Worm (Caenorhabditis elegans) whole organism, L4 larva: ENCODE data around the gene Y69A2AR.25.
A peak's percentile ranks its signal among the peaks of the same experiment; 100 is the strongest.

Experiments
- D1046.2 ChIP-seq: fragments of 200-800 bp; sonication (Bioruptor generic); IDR thresholded peaks from 2 replicates; pipeline ENCODE4 v1.3.6; 2022; ENCODE audit warnings: missing genetic modification characterization, missing compliant biosample characterization
- F37D6.2 ChIP-seq: sonication (generic microtip); optimal IDR thresholded peaks from 2 replicates; lab custom pipeline; 2016; ENCODE audit warnings: mild to moderate bottlenecking, missing genetic modification characterization, missing compliant biosample characterization
- F49E8.2 ChIP-seq: sonication (generic microtip); optimal IDR thresholded peaks from 2 replicates; lab custom pipeline; 2016; ENCODE audit warnings: missing compliant biosample characterization, mild to moderate bottlenecking, missing genetic modification characterization, borderline replicate concordance
- T20F7.1 ChIP-seq: fragments of 200-800 bp; sonication (Bioruptor generic); optimal IDR thresholded peaks from 2 replicates; lab custom pipeline; 2018; ENCODE audit warnings: mild to moderate bottlenecking, missing genetic modification characterization, missing compliant biosample characterization
- T26A8.4 ChIP-seq: fragments of 200-800 bp; sonication (Bioruptor generic); IDR thresholded peaks from 2 replicates; pipeline ENCODE4 v1.3.6; 2022; ENCODE audit warnings: missing genetic modification characterization, missing compliant biosample characterization
- Y105C5A.15 ChIP-seq: fragments of 200-800 bp; sonication (Bioruptor generic); IDR thresholded peaks from 2 replicates; pipeline ENCODE4 v1.3.6; 2022; ENCODE audit warnings: missing genetic modification characterization, missing compliant biosample characterization
- Y48G9A.11 ChIP-seq: fragments of 200-800 bp; sonication (Bioruptor generic); IDR thresholded peaks from 2 replicates; pipeline ENCODE4 v1.3.6; 2022; ENCODE audit warnings: missing genetic modification reagents, missing genetic modification characterization, missing compliant biosample characterization
- Y5F2A.4 ChIP-seq: fragments of 200-800 bp; sonication (Bioruptor generic); optimal IDR thresholded peaks from 2 replicates; lab custom pipeline; 2018; ENCODE audit warnings: mild to moderate bottlenecking, missing genetic modification characterization, missing compliant biosample characterization
- ZK337.2 ChIP-seq: fragments of 200-800 bp; sonication (Bioruptor generic); IDR thresholded peaks from 2 replicates; pipeline ENCODE4 v1.3.6; 2022; ENCODE audit warnings: missing genetic modification reagents, missing genetic modification characterization, missing compliant biosample characterization
- ZK546.5 ChIP-seq, 2 experiments: sonication (generic microtip); optimal IDR thresholded peaks; 2 replicates each; lab custom pipeline; 2017; ENCODE audit warnings: missing biosample characterization in 2 of 2, missing genetic modification characterization in 2 of 2
- aly-2 ChIP-seq: sonication (generic microtip); optimal IDR thresholded peaks from 2 replicates; lab custom pipeline; 2018; ENCODE audit warnings: missing biosample characterization, missing genetic modification characterization
- ama-1 ChIP-seq: fragments of 150-350 bp; optimal IDR thresholded peaks from 2 replicates; lab custom pipeline; 2014; ENCODE audit warnings: inconsistent platforms, mixed read lengths
- arid-1 ChIP-seq: fragments of 200-800 bp; sonication (Bioruptor generic); conservative IDR thresholded peaks from 2 replicates; pipeline ENCODE4 v1.3.6; 2022; ENCODE audit warnings: missing genetic modification reagents, missing genetic modification characterization, missing compliant biosample characterization
- ceh-20 ChIP-seq: fragments of 200-800 bp; sonication (Bioruptor generic); IDR thresholded peaks from 2 replicates; pipeline ENCODE4 v1.3.6; 2022; ENCODE audit warnings: missing genetic modification reagents, missing genetic modification characterization, missing compliant biosample characterization
- ceh-44 ChIP-seq: fragments of 200-800 bp; sonication (Bioruptor generic); IDR thresholded peaks from 2 replicates; pipeline ENCODE4 v1.3.6; 2022; ENCODE audit warnings: missing genetic modification reagents, missing genetic modification characterization, missing compliant biosample characterization
- ces-1 ChIP-seq: fragments of 150-350 bp; sonication (generic microtip); optimal IDR thresholded peaks from 4 replicates; lab custom pipeline; 2014; ENCODE audit warnings: missing biosample characterization, missing genetic modification reagents, missing genetic modification characterization
- ctbp-1 ChIP-seq: fragments of 200-800 bp; sonication (Bioruptor generic); IDR thresholded peaks from 2 replicates; pipeline ENCODE4 v1.3.6; 2022; ENCODE audit warnings: missing genetic modification reagents, missing genetic modification characterization, missing compliant biosample characterization
- daf-16 ChIP-seq, 3 experiments: sonication (generic microtip); optimal IDR thresholded peaks; 2 replicates each; lab custom pipeline; 2016 to 2017; ENCODE audit warnings: missing genetic modification characterization in 3 of 3, missing genetic modification reagents in 3 of 3, mild to moderate bottlenecking in 2 of 3, missing compliant biosample characterization in 2 of 3, missing biosample characterization in 1 of 3, moderate library complexity in 1 of 3
- dmd-8 ChIP-seq: fragments of 200-800 bp; sonication (Bioruptor generic); IDR thresholded peaks from 2 replicates; pipeline ENCODE4 v1.3.6; 2022; ENCODE audit warnings: missing genetic modification characterization, missing compliant biosample characterization
- dmd-9 ChIP-seq: fragments of 200-800 bp; sonication (Bioruptor generic); IDR thresholded peaks from 2 replicates; pipeline ENCODE4 v1.3.6; 2022; ENCODE audit warnings: missing genetic modification reagents, missing genetic modification characterization, missing compliant biosample characterization
- duxl-1 ChIP-seq: sonication (generic microtip); optimal IDR thresholded peaks from 2 replicates; lab custom pipeline; 2016; ENCODE audit warnings: mild to moderate bottlenecking, missing genetic modification characterization, moderate library complexity, missing compliant biosample characterization; ENCODE audit not compliant: poor library complexity
- egl-43 ChIP-seq: fragments of 200-800 bp; sonication (Bioruptor generic); IDR thresholded peaks from 2 replicates; pipeline ENCODE4 v1.3.6; 2022; ENCODE audit warnings: missing genetic modification reagents, missing genetic modification characterization, missing compliant biosample characterization
- fkh-10 ChIP-seq: fragments of 150-350 bp; optimal IDR thresholded peaks from 2 replicates; lab custom pipeline; 2014; ENCODE audit warnings: missing biosample characterization, missing genetic modification reagents, missing genetic modification characterization
- lim-7 ChIP-seq: fragments of 200-800 bp; sonication (Bioruptor generic); IDR thresholded peaks from 2 replicates; pipeline ENCODE4 v1.3.6; 2022; ENCODE audit warnings: missing genetic modification characterization, missing compliant biosample characterization
- lin-13 ChIP-seq: fragments of 150-350 bp; optimal IDR thresholded peaks from 2 replicates; lab custom pipeline; 2014; ENCODE audit warnings: missing biosample characterization, missing genetic modification reagents, missing genetic modification characterization
- lin-15B ChIP-seq: fragments of 150-350 bp; sonication (generic microtip); optimal IDR thresholded peaks from 3 replicates; lab custom pipeline; 2014; ENCODE audit warnings: missing biosample characterization, missing genetic modification characterization
- lin-38 ChIP-seq: fragments of 200-800 bp; sonication (Bioruptor generic); IDR thresholded peaks from 2 replicates; pipeline ENCODE4 v1.3.6; 2022; ENCODE audit warnings: missing genetic modification reagents, missing genetic modification characterization, missing compliant biosample characterization
- lir-3 ChIP-seq: sonication (generic microtip); optimal IDR thresholded peaks from 2 replicates; lab custom pipeline; 2016; ENCODE audit warnings: mild to moderate bottlenecking, missing genetic modification characterization, missing compliant biosample characterization
- madf-9 ChIP-seq: fragments of 200-800 bp; sonication (Bioruptor generic); conservative IDR thresholded peaks from 2 replicates; pipeline ENCODE4 v1.3.6; 2022; ENCODE audit warnings: missing genetic modification reagents, missing genetic modification characterization, missing compliant biosample characterization
- mxl-2 ChIP-seq: fragments of 200-800 bp; sonication (Bioruptor generic); conservative IDR thresholded peaks from 2 replicates; pipeline ENCODE4 v1.3.6; 2022; ENCODE audit warnings: missing genetic modification reagents, missing genetic modification characterization, missing compliant biosample characterization
- mxl-3 ChIP-seq: fragments of 200-800 bp; sonication (Bioruptor generic); optimal IDR thresholded peaks from 2 replicates; lab custom pipeline; 2018; ENCODE audit warnings: mild to moderate bottlenecking, missing genetic modification characterization, missing compliant biosample characterization
- nhr-11 ChIP-seq: fragments of 150-350 bp; optimal IDR thresholded peaks from 2 replicates; lab custom pipeline; 2014; ENCODE audit warnings: missing biosample characterization, missing genetic modification characterization
- nhr-237 ChIP-seq: sonication (generic microtip); optimal IDR thresholded peaks from 2 replicates; lab custom pipeline; 2017; ENCODE audit warnings: missing biosample characterization, missing genetic modification characterization
- pha-4 ChIP-seq, 2 experiments: fragments of 150-350 bp in 1 of 2; fragments of 200-800 bp in 1 of 2; sonication (Bioruptor generic) in 1 of 2; IDR thresholded peaks in 1 of 2; optimal IDR thresholded peaks in 1 of 2; 2 replicates each; pipeline versions ENCODE4 v1.3.6 to Lab custom; 2014 to 2022; ENCODE audit warnings: missing genetic modification characterization in 2 of 2, missing genetic modification reagents in 2 of 2, missing biosample characterization in 1 of 2, missing compliant biosample characterization in 1 of 2
- php-3 ChIP-seq: fragments of 200-800 bp; sonication (Bioruptor generic); IDR thresholded peaks from 2 replicates; pipeline ENCODE4 v1.3.6; 2022; ENCODE audit warnings: missing genetic modification reagents, missing genetic modification characterization, missing compliant biosample characterization
- pqm-1 ChIP-seq: sonication (generic microtip); optimal IDR thresholded peaks from 2 replicates; lab custom pipeline; 2017; ENCODE audit warnings: missing biosample characterization, missing genetic modification characterization
- saeg-2 ChIP-seq: fragments of 200-800 bp; sonication (Bioruptor generic); IDR thresholded peaks from 2 replicates; pipeline ENCODE4 v1.3.6; 2022; ENCODE audit warnings: missing genetic modification reagents, missing genetic modification characterization, missing compliant biosample characterization
- set-16 ChIP-seq: fragments of 200-800 bp; sonication (Bioruptor generic); IDR thresholded peaks from 2 replicates; pipeline ENCODE4 v1.3.6; 2022; ENCODE audit warnings: missing genetic modification reagents, missing genetic modification characterization, missing compliant biosample characterization
- snpc-1.2 ChIP-seq: fragments of 200-800 bp; sonication (Bioruptor generic); IDR thresholded peaks from 2 replicates; pipeline ENCODE4 v1.3.6; 2022; ENCODE audit warnings: missing genetic modification reagents, missing genetic modification characterization, missing compliant biosample characterization
- spr-1 ChIP-seq: sonication (generic microtip); optimal IDR thresholded peaks from 2 replicates; lab custom pipeline; 2016; ENCODE audit warnings: mild to moderate bottlenecking, missing genetic modification characterization, missing compliant biosample characterization
- tag-97 ChIP-seq: fragments of 200-800 bp; sonication (Bioruptor generic); IDR thresholded peaks from 2 replicates; pipeline ENCODE4 v1.3.6; 2022; ENCODE audit warnings: missing genetic modification characterization, missing compliant biosample characterization
- unc-130 ChIP-seq: sonication (generic microtip); optimal IDR thresholded peaks from 2 replicates; lab custom pipeline; 2016; ENCODE audit warnings: missing genetic modification reagents, missing genetic modification characterization, missing compliant biosample characterization
- vab-7 ChIP-seq: fragments of 200-800 bp; sonication (Bioruptor generic); IDR thresholded peaks from 2 replicates; pipeline ENCODE4 v1.3.6; 2022; ENCODE audit warnings: missing genetic modification reagents, missing genetic modification characterization, missing compliant biosample characterization
- zfp-3 ChIP-seq: fragments of 200-800 bp; sonication (Bioruptor generic); conservative IDR thresholded peaks from 2 replicates; pipeline ENCODE4 v1.3.6; 2022; ENCODE audit warnings: missing genetic modification reagents, missing genetic modification characterization, missing compliant biosample characterization
- zip-11 ChIP-seq: fragments of 200-800 bp; sonication (Bioruptor generic); IDR thresholded peaks from 2 replicates; pipeline ENCODE4 v1.3.6; 2022; ENCODE audit warnings: missing genetic modification characterization, missing compliant biosample characterization
- zip-2 ChIP-seq: fragments of 150-350 bp; optimal IDR thresholded peaks from 2 replicates; lab custom pipeline; 2014; ENCODE audit warnings: missing biosample characterization, missing genetic modification characterization
- ztf-7 ChIP-seq: fragments of 150-350 bp; optimal IDR thresholded peaks from 2 replicates; lab custom pipeline; 2014; ENCODE audit warnings: missing biosample characterization, missing genetic modification characterization

Gene Y69A2AR.25

ce11 chrIV:2602862-2603189 is 34.7 kb upstream of the Y69A2AR.25 start:
- no peak for TF ChIP-seq ces-1 (GFP tag; lab: Kevin White, UChicago)
- TF ChIP-seq fkh-10: no peak
- TF ChIP-seq T26A8.4 (GFP tag; lab: Robert Waterston, UW): peak; percentile 62; the same call in 1 of the 2 replicates
- peak; percentile 4 for TF ChIP-seq zip-2 (tag; lab: Kevin White, UChicago)
- TF ChIP-seq F49E8.2 (tag; lab: Kevin White, UChicago): no peak
- no peak for TF ChIP-seq nhr-11
- TF ChIP-seq lin-13: no peak
- TF ChIP-seq dmd-9 (GFP tag; lab: Robert Waterston, UW): no peak
- TF ChIP-seq egl-43: peak; percentile 70; the same call in 1 of the 2 replicates
- TF ChIP-seq Y48G9A.11 (GFP tag; lab: Robert Waterston, UW): 0 out of 2 replicates have a peak, but pooled peaks have one; percentile 65
- TF ChIP-seq zfp-3: 0 out of 2 replicates have a peak, but pooled peaks have one; percentile 41
- no peak for TF ChIP-seq saeg-2 (GFP tag; lab: Robert Waterston, UW)
- TF ChIP-seq ama-1 (lab: Kevin White, UChicago): no peak
- TF ChIP-seq Y5F2A.4 (GFP tag; lab: Kevin White, UChicago): no peak
- TF ChIP-seq tag-97 (GFP tag; lab: Robert Waterston, UW): 0 out of 2 replicates have a peak, but pooled peaks have one; percentile 14
- TF ChIP-seq ZK337.2 (GFP tag; lab: Robert Waterston, UW): 0 out of 2 replicates have a peak, but pooled peaks have one; percentile 18
- 0 out of 2 replicates have a peak, but pooled peaks have one; percentile 68 for TF ChIP-seq D1046.2 (GFP tag; lab: Robert Waterston, UW)
- no peak for TF ChIP-seq zip-11
- TF ChIP-seq lin-38 (GFP tag; lab: Robert Waterston, UW): peak; percentile 32
- no peak for TF ChIP-seq Y105C5A.15 (GFP tag; lab: Robert Waterston, UW)
- TF ChIP-seq vab-7 (GFP tag; lab: Robert Waterston, UW): no peak
- TF ChIP-seq spr-1: no peak
- 0 out of 2 replicates have a peak, but pooled peaks have one; percentile 22 for TF ChIP-seq php-3 (GFP tag; lab: Robert Waterston, UW)
- TF ChIP-seq snpc-1.2 (GFP tag; lab: Robert Waterston, UW): peak; percentile 55
- TF ChIP-seq pha-4 (GFP tag; IDR thresholded peaks at IDR 0.05; lab: Robert Waterston, UW): 0 out of 2 replicates have a peak, but pooled peaks have one; percentile 43
- no peak for TF ChIP-seq pha-4 (tag; optimal IDR thresholded peaks at IDR 0.05; lab: Kevin White, UChicago)
- TF ChIP-seq arid-1: no peak
- TF ChIP-seq F37D6.2 (tag; lab: Kevin White, UChicago): no peak
- TF ChIP-seq lim-7 (GFP tag; lab: Robert Waterston, UW): 0 out of 2 replicates have a peak, but pooled peaks have one; percentile 42
- peak; percentile 43; the same call in 1 of the 2 replicates for TF ChIP-seq ctbp-1 (GFP tag; lab: Robert Waterston, UW)
- no peak for TF ChIP-seq ceh-44
- peak; percentile 59; the same call in 1 of the 2 replicates for TF ChIP-seq madf-9
- TF ChIP-seq dmd-8: peak; percentile 40; the same call in 1 of the 2 replicates
- TF ChIP-seq unc-130 (GFP tag; lab: Kevin White, UChicago): no peak
- no peak for TF ChIP-seq duxl-1
- TF ChIP-seq set-16 (GFP tag; lab: Robert Waterston, UW): peak; percentile 76

DNA sequence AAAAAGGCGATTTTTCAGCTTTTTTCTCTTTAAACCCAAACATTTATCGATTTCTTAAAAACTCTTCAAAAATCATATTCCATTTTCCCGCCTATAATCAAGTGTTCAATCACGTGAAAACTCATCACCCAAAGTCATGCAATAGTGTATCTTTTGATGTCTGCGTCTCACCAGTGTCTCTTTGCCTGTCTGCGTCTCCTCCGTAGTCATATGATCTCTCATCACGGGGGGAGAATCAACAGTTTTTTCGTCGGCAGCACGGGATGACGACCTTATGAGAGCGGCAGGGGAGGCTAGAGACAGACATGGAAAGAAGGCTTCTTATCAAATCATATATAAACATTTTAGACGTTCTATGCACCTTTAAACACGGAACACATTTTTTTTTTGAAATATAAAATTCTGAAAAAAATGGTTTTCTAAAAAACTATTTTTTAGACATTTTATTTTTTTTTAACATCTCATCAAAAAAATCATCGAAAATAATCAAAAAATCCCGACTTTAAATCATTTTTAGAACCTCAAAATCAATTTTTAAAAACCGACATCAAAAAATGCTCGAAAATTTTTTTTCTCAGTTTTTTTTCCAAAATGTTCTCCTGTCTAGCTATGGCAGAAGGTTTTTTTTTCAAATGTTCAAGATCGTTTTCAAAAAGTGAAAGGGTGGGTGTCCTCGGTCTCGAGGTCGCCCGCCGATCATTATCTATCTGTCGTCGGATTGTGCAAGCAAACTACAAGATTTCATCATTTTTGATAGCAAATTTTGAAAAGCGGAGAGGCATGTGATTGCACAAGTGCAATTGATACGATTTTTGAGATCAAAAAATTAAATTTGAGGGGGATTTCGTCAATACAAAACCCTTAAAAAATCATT is 34.1 kb upstream of the Y69A2AR.25 start:
- TF ChIP-seq ZK546.5 (tag; optimal IDR thresholded peaks at IDR 0.05; lab: Kevin White, UChicago) (no peak), lir-3 (tag; lab: Kevin White, UChicago) (no peak), snpc-1.2 (GFP tag; lab: Robert Waterston, UW) (peak; percentile 48), madf-9 (peak; percentile 93), ceh-20 (GFP tag; lab: Robert Waterston, UW) (peak; percentile 99), ztf-7 (tag; lab: Kevin White, UChicago) (peak; percentile 90), lim-7 (GFP tag; lab: Robert Waterston, UW) (peak; percentile 60; the same call in 1 of the 2 replicates), mxl-3 (peak; percentile 84), lin-15B (tag; lab: Kevin White, UChicago) (no peak), aly-2 (tag; lab: Kevin White, UChicago) (no peak), vab-7 (GFP tag; lab: Robert Waterston, UW) (peak; percentile 24), nhr-237 (tag; lab: Kevin White, UChicago) (no peak), tag-97 (GFP tag; lab: Robert Waterston, UW) (no peak), daf-16 (GFP tag; optimal IDR thresholded peaks at IDR 0.05; lab: Kevin White, UChicago) (peak; percentile 59 to 90), daf-16 (tag; optimal IDR thresholded peaks at IDR 0.05; lab: Kevin White, UChicago) (peak; percentile 97), T20F7.1 (GFP tag; lab: Kevin White, UChicago) (peak; percentile 91), nhr-11 (peak; percentile 98), mxl-2 (peak; percentile 96), pqm-1 (tag; lab: Kevin White, UChicago) (peak; percentile 60)
